Worm (Caenorhabditis elegans) whole organism, dauer: ENCODE results near the gene K12H6.2.

Experiments
- unc-62 ChIP-seq: sonication (generic microtip); optimal IDR thresholded peaks from 2 replicates; lab custom pipeline; 2017; ENCODE audit warnings: missing biosample characterization, missing genetic modification reagents, missing genetic modification characterization

Gene K12H6.2

ce11 chrII:2836853-2837252 is 21.5 kb upstream of the K12H6.2 start, which contains the start of gene K12H6.7:
K12H6.7 (minus strand) TSS chrII:2836953.
- TF ChIP-seq unc-62, result no peak

DNA sequence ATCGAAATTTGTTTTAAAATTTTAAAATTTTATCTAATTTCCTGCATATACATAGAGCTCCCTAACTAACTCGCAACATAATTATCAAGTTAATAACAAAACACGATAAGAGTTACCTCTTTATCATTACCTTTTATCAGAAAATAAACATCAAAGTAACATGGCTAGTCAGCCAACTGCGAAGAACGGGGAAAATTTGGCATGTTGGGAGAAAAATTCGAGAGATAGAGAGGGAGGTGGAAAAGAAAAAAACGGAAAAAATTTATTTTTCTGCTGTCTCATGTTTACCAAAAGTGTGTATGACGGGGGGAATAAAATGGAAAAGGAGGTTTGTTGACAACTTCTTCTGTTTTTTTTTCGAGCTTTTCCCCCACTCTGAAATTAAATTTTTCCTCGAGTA is 18.8 kb upstream of the K12H6.2 start:
- no peak for TF ChIP-seq unc-62

- TF ChIP-seq unc-62, result no peak
These were observed 17.2 kb upstream of the K12H6.2 start for ce11 chrII:2832539-2832938.

DNA sequence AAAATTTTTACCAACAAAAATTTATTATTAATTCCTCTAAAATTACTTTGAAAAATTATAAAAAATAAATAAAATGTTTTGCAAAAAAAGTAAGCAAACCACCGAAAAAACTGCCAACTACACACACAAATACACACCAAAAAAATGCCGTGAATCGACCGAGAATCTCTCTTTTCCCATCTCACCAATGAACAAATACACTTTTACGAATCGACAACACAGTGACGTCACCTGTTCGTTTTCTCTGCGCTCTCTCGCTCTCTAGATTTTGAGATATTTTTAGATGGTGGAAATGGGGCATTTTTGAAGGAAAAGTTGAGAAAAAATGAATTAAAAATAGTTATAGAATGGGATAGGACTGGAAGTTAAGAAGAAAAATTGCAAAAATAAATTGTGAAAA is 16.8 kb upstream of the K12H6.2 start:
- no peak for TF ChIP-seq unc-62

ce11 chrII:2831173-2831572 is 15.8 kb upstream of the K12H6.2 start, which contains the start of gene K12H6.6:
K12H6.6 (minus strand) TSS chrII:2831233.
- no peak for TF ChIP-seq unc-62

DNA sequence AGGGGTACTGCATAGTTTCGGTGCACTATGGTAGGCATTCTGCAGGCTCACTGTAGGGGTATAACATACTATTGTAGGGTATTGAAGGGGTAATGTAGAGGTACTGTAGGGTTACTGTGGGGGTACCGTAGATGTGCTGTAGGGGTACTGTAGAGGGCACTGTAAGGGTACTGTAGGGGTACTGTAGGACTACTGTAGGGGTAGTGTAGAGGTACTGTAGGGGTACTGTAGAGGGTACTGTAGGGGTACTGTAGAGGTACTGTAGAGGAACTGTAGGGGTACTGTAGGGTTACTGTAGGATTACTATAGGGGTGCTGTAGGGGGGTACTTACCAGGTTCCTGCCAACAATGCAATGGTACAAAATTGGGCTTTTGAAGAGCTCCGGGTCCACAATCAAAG is 14.8 kb upstream of the K12H6.2 start:
- no peak for TF ChIP-seq unc-62

DNA sequence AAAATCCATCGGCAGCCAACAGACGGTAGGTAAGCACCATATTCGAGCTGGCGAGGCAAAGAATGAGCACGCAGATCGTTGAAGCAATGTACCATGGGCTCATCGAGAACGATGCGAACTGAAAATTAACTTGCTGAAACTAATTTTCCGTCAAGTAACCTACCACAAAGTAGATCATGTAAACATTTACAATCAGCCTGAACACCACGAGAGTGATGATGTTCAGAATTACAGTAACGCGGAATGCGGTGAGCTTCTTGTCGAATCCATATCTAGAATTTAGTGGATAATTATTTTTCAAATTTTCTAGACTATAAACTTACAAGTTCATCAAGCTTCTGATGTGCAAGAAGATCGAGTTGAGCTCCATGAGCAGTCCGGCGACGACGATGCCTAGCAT is 14.1 kb upstream of the K12H6.2 start:
- TF ChIP-seq unc-62, result no peak

DNA sequence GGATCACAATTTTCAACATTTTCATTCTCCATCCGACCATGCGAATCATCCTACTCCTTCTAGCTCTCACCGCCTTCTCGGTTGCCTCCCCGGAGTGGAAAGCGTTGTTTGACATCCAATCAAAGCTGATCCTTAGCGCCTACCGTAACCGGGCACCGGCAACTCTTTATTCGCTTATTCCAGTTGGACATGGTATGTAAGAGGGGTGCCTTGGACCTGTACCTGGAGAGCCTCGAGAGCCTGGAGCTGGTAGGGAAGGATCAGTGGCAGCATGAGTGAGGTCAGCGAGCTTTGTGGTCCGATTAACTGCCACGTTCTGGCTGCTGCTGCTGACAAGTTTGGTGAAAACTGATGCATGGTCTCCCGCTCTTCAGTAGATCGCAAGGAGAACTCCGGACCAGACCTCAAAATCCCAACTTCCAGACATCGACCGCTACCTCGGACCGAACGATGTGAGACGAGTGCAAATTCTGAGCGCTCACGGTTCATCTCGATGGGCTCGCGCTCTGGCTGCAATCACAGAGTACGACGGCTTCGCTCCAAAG is 12.6 kb upstream of the K12H6.2 start, which contains the start of gene K12H6.8:
K12H6.8 (plus strand) TSS at position 38 of the 545 bp plus-strand sequence.
- TF ChIP-seq unc-62, result no peak

ce11 chrII:2826073-2826472 is 10.7 kb upstream of the K12H6.2 start, which contains the start of gene K12H6.5:
K12H6.5 (minus strand) TSS chrII:2826173.
- TF ChIP-seq unc-62, result no peak

ce11 chrII:2824169-2824568 is 8.8 kb upstream of the K12H6.2 start, which contains the start of the genes K12H6.4 and K12H6.9:
K12H6.4 (minus strand) TSS chrII:2824269.
K12H6.9 (plus strand) TSS chrII:2824404.
- no peak for TF ChIP-seq unc-62

DNA sequence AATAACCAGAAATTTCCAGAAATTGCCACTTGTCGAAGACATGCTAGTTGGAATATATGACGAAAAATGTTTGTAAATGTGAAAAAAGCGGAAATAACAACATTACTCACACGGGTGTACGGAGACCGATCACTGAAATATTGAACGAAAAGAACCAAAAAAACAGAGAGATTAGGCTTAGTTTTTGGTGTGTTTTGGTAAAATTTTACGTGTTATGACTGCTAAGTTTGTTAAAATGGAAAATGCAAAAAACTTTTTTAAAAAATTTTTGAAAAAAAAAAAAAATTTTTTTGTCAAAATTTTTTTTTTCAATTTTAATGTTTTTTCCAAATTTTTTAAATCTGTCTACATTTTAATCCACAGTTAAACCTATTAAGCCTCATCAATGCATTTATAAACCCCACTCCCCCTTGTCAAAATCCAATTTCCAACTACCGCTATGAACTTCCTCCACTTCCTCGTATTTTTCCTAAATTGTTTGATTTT is 7.1 kb upstream of the K12H6.2 start, which contains the start of the genes fut-4 and K12H6.10:
fut-4 (minus strand) TSS at position 101 of the 486 bp plus-strand sequence.
K12H6.10 (plus strand) TSS at position 436 of the 486 bp plus-strand sequence.
- no peak for TF ChIP-seq unc-62

- no peak for TF ChIP-seq unc-62
These were observed 1.3 kb upstream of the K12H6.2 start, which contains the start of gene set-13 for ce11 chrII:2816676-2817075. set-13 (plus strand) TSS chrII:2816976.

DNA sequence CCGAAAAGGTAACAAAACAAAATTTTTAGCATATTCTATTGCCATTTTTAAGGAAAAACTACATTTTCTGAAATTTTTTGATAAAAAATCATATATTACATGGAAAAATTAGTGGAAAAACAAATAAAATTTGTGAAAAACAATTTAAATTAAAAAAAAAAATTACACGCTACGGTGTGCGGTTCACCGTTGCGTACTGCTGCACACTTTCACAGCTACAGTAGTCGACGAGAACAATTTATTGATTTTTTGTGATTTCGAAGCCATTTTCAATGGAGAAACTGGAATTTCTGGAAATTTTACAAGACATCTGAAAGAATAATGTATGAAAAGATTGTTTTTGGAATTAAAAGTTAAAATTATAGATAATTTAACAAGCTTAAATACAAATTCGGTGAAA is 327 bp downstream of the K12H6.2 start:
- no peak for TF ChIP-seq unc-62

DNA sequence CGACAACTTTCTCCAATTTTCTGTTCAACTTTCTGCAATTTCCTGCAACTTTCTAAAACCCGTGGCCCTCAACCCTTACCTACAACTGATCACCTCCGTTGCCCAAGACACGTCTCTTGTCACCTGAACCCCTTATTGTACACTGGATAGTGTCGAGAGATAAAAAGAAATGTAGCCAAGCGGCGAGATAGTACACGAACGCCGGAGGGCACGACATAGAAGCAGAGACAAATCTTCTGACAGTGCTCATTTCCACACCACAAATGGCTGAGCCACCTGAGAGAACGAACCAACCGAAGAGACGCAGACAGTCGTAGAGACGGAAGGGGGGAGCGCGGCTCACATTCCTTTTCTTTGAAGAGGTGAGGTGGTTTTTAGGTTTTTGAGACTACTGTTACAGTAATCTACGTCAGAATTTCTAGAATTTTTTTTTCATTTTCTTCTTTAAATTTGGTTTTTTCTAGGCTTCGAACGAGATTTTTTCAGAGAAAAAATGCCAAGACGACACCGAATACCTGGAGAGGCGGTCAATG is 7.6 kb downstream of the K12H6.2 start, which contains the start of gene K12H6.12:
K12H6.12 (plus strand) TSS at position 483 of the 533 bp plus-strand sequence.
- no peak for TF ChIP-seq unc-62

DNA sequence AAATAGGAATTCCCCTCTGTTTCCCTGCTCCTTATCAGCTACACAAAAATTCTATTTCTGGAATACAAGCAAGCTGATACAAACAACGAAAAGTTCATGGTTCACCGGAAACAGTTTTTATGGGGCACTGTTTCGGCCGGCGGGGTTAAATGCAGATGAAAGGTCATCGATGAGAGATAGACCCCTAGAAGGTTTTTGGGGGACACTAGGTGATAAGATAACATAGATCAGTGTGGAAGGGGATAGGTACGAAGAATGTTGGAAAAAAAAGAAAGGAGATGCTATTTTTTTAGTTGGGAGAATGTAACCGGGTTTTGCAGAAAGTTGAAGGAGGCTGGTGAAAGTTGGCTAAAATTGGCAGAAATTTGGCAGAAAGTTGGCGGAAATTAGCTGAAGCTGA is 9.8 kb downstream of the K12H6.2 start:
- TF ChIP-seq unc-62, result no peak

- no peak for TF ChIP-seq unc-62
These were observed 10.4 kb downstream of the K12H6.2 start for ce11 chrII:2804949-2805348.

DNA sequence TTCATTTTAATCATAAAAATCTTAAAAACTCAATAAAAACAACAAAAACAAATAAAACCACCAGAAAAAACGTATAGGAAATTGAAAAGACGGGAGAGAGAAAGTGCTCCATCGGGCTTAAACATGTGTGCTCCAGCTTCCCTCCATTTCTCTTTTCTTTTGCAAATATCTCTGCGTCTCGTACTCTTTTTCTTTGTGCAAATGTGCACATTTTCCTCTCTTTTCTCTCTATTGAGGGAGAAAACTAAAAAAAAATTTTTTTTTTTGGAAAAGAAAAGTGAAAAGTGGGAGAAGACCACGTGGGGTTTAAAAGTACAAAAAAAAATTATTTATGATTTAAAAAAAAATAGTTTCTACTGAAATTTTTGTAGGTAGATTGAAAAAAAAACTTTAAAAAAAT is 11.1 kb downstream of the K12H6.2 start:
- no peak for TF ChIP-seq unc-62
